Worm (Caenorhabditis elegans): ENCODE results near the gene C34D1.4.

ce11 chrV:13273302-13273701 is 14.2 kb upstream of the C34D1.4 start:
- TF ChIP-seq F16B12.6 (tag; optimal IDR thresholded peaks at IDR 0.05) (no peak), ztf-4 (tag; optimal IDR thresholded peaks at IDR 0.05) (no peak), xbp-1 (tag; optimal IDR thresholded peaks at IDR 0.05) (no peak), snpc-4 (tag; optimal IDR thresholded peaks at IDR 0.05) (no peak), jun-1 (tag; optimal IDR thresholded peaks at IDR 0.05) (no peak), nhr-76 (tag; optimal IDR thresholded peaks at IDR 0.05) (no peak), nhr-11 (tag; optimal IDR thresholded peaks at IDR 0.05) (no peak), skn-1 (tag; optimal IDR thresholded peaks at IDR 0.05) (no peak)
